Comparison of ENCODE assay signal across 4 worm cellular contexts in the genomic region with DNA sequence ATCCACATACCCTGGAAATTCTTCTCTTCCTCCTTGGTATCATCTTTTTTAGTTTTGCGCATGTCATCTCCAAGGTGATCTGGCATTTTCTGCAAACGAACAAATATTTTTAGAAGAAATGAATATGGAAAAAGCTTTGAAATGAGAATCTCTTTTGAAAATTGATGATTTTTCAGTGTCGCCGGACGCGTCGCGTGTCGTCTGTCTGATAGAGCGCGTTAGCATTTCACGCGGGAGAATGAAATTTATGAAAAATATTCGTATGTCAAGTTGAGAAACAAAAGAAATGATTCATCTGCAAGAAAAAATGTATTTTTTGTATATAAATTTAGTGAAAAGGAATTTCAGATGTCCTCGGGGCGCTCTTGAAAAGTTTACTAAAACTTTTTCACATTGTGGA.
A peak's percentile ranks its signal among the peaks of the same experiment; 100 is the strongest.
TF ChIP-seq lines count a peak whose summit lies in the region.

Gene rpt-1 (minus strand): TSS at position 89 of the 400 bp plus-strand sequence.

TF ChIP-seq in whole organism, L2 larva, 48 proteins besides CTCF, POLR2A, EP300 and RAD21 (continues in another document):
- TF ChIP-seq blmp-1 (tag; optimal IDR thresholded peaks at IDR 0.05; lab: Kevin White, UChicago; ENCODE audit: insufficient read depth) (no peak), ceh-82 (tag; optimal IDR thresholded peaks at IDR 0.05; lab: Kevin White, UChicago) (no peak), fos-1 (tag; optimal IDR thresholded peaks at IDR 0.05; lab: Kevin White, UChicago) (peak; percentile 37), nhr-25 (tag; optimal IDR thresholded peaks at IDR 0.05; lab: Kevin White, UChicago) (peak; percentile 56), F13H6.1 (tag; optimal IDR thresholded peaks at IDR 0.05; lab: Kevin White, UChicago) (peak; percentile 26), ztf-4 (tag; optimal IDR thresholded peaks at IDR 0.05; lab: Kevin White, UChicago) (peak; percentile 10), dmd-4 (tag; optimal IDR thresholded peaks at IDR 0.05; lab: Kevin White, UChicago) (no peak), lin-13 (GFP tag; optimal IDR thresholded peaks at IDR 0.05; lab: Kevin White, UChicago) (peak; percentile 54), elt-3 (tag; optimal IDR thresholded peaks at IDR 0.05; lab: Kevin White, UChicago) (no peak), nhr-6 (tag; optimal IDR thresholded peaks at IDR 0.05; lab: Kevin White, UChicago) (no peak), peb-1 (tag; optimal IDR thresholded peaks at IDR 0.05; lab: Kevin White, UChicago) (no peak), mbf-1 (tag; optimal IDR thresholded peaks at IDR 0.05; lab: Kevin White, UChicago) (no peak), sma-9 (GFP tag; optimal IDR thresholded peaks at IDR 0.05; lab: Kevin White, UChicago) (peak; percentile 65), sma-9 (tag; optimal IDR thresholded peaks at IDR 0.05; lab: Kevin White, UChicago) (no peak), R02D3.7 (tag; optimal IDR thresholded peaks at IDR 0.05; lab: Kevin White, UChicago) (no peak), alr-1 (tag; optimal IDR thresholded peaks at IDR 0.05; lab: Kevin White, UChicago) (no peak), lsy-2 (tag; optimal IDR thresholded peaks at IDR 0.05; lab: Kevin White, UChicago) (peak; percentile 35 to 77), ztf-1 (GFP tag; conservative IDR thresholded peaks at IDR 0.05; lab: Robert Waterston, UW) (no peak), crh-2 (tag; optimal IDR thresholded peaks at IDR 0.05; lab: Kevin White, UChicago) (peak; percentile 50), ztf-11 (tag; optimal IDR thresholded peaks at IDR 0.05; lab: Kevin White, UChicago) (no peak), zag-1 (tag; optimal IDR thresholded peaks at IDR 0.05; lab: Kevin White, UChicago) (no peak), nhr-12 (tag; optimal IDR thresholded peaks at IDR 0.05; lab: Kevin White, UChicago) (no peak)

TF ChIP-seq in whole organism, L4 larva, 104 proteins besides CTCF, POLR2A, EP300 and RAD21 (continues in another document):
- TF ChIP-seq F49E8.2 (tag; optimal IDR thresholded peaks at IDR 0.05; lab: Kevin White, UChicago; ENCODE audit: borderline replicate concordance) (no peak), lin-39 (tag; optimal IDR thresholded peaks at IDR 0.05; lab: Kevin White, UChicago) (no peak), aha-1 (tag; lab: Kevin White, UChicago) (peak; percentile 90), lin-13 (GFP tag; optimal IDR thresholded peaks at IDR 0.05; lab: Kevin White, UChicago) (peak; percentile 57), lin-38 (GFP tag; IDR thresholded peaks at IDR 0.05; lab: Robert Waterston, UW) (peak; percentile 89), nhr-102 (tag; optimal IDR thresholded peaks at IDR 0.05; lab: Kevin White, UChicago) (peak; percentile 18), tra-1 (GFP tag; IDR thresholded peaks at IDR 0.05; lab: Robert Waterston, UW) (no peak), nhr-28 (tag; optimal IDR thresholded peaks at IDR 0.05; lab: Kevin White, UChicago) (peak; percentile 14), nhr-6 (tag; optimal IDR thresholded peaks at IDR 0.05; lab: Kevin White, UChicago) (peak; percentile 99), rbr-2 (tag; optimal IDR thresholded peaks at IDR 0.05; lab: Kevin White, UChicago) (peak; percentile 39), snpc-4 (tag; optimal IDR thresholded peaks at IDR 0.05; lab: Kevin White, UChicago) (peak; percentile 60), hif-1 (tag; optimal IDR thresholded peaks at IDR 0.05; lab: Kevin White, UChicago) (peak in 1 of 2 experiments; percentile 20), lim-7 (GFP tag; IDR thresholded peaks at IDR 0.05; lab: Robert Waterston, UW) (no peak), snpc-1.2 (GFP tag; IDR thresholded peaks at IDR 0.05; lab: Robert Waterston, UW) (no peak), ceh-20 (GFP tag; IDR thresholded peaks at IDR 0.05; lab: Robert Waterston, UW) (no peak), dpl-1 (GFP tag; optimal IDR thresholded peaks at IDR 0.05; lab: Kevin White, UChicago) (peak; percentile 90), hmg-1.1 (GFP tag; IDR thresholded peaks at IDR 0.05; lab: Robert Waterston, UW) (peak; percentile 44; the same call in 1 of the 2 replicates), unc-130 (GFP tag; optimal IDR thresholded peaks at IDR 0.05; lab: Kevin White, UChicago) (peak; percentile 5), mxl-3 (GFP tag; optimal IDR thresholded peaks at IDR 0.05; lab: Kevin White, UChicago) (no peak), mxl-2 (GFP tag; conservative IDR thresholded peaks at IDR 0.05; lab: Robert Waterston, UW) (no peak), lin-29 (GFP tag; IDR thresholded peaks at IDR 0.05; lab: Robert Waterston, UW) (no peak), mep-1 (tag; optimal IDR thresholded peaks at IDR 0.05; lab: Kevin White, UChicago) (peak; percentile 40), T20F7.1 (GFP tag; optimal IDR thresholded peaks at IDR 0.05; lab: Kevin White, UChicago) (peak; percentile 3)

TF ChIP-seq in whole organism, late embryonic, 69 proteins besides CTCF, POLR2A, EP300 and RAD21:
- TF ChIP-seq ceh-34 (tag; optimal IDR thresholded peaks at IDR 0.05; lab: Kevin White, UChicago) (peak; percentile 41), elt-2 (tag; optimal IDR thresholded peaks at IDR 0.05; lab: Kevin White, UChicago) (peak; percentile 41), mec-3 (tag; optimal IDR thresholded peaks at IDR 0.05; lab: Kevin White, UChicago; ENCODE audit: borderline replicate concordance) (no peak), ceh-31 (tag; optimal IDR thresholded peaks at IDR 0.05; lab: Kevin White, UChicago) (peak; percentile 42), ama-1 (optimal IDR thresholded peaks at IDR 0.05; lab: Kevin White, UChicago) (peak; percentile 18), nfya-1 (tag; optimal IDR thresholded peaks at IDR 0.05; lab: Kevin White, UChicago) (peak; percentile 48), sdc-2 (tag; optimal IDR thresholded peaks at IDR 0.05; lab: Kevin White, UChicago) (no peak), pqm-1 (tag; optimal IDR thresholded peaks at IDR 0.05; lab: Kevin White, UChicago) (no peak)

TF ChIP-seq in whole organism, mixed stage, embryonic, 35 proteins besides CTCF, POLR2A, EP300 and RAD21:
- TF ChIP-seq ham-2 (GFP tag; optimal IDR thresholded peaks at IDR 0.05; lab: Kevin White, UChicago): no peak
- TF ChIP-seq lin-13 (tag; optimal IDR thresholded peaks at IDR 0.05; lab: Kevin White, UChicago): peak; percentile 70
- no peak for TF ChIP-seq zip-8 (tag; optimal IDR thresholded peaks at IDR 0.05; lab: Kevin White, UChicago)
- no peak for TF ChIP-seq nhr-28 (tag; optimal IDR thresholded peaks at IDR 0.05; lab: Kevin White, UChicago)
- no peak for TF ChIP-seq cnd-1 (tag; optimal IDR thresholded peaks at IDR 0.05; lab: Kevin White, UChicago)
- peak; percentile 17 for TF ChIP-seq unc-62 (GFP tag; optimal IDR thresholded peaks at IDR 0.05; lab: Kevin White, UChicago)
- TF ChIP-seq lin-32 (GFP tag; optimal IDR thresholded peaks at IDR 0.05; lab: Kevin White, UChicago): no peak
- TF ChIP-seq sptf-1 (tag; optimal IDR thresholded peaks at IDR 0.05; lab: Kevin White, UChicago): peak; percentile 35
- peak; percentile 33 for TF ChIP-seq pha-4 (tag; optimal IDR thresholded peaks at IDR 0.05; lab: Kevin White, UChicago)
- TF ChIP-seq nhr-76 (tag; optimal IDR thresholded peaks at IDR 0.05; lab: Kevin White, UChicago): no peak
- no peak for TF ChIP-seq mls-2 (tag; optimal IDR thresholded peaks at IDR 0.05; lab: Kevin White, UChicago)
- TF ChIP-seq tbx-8 (GFP tag; optimal IDR thresholded peaks at IDR 0.05; lab: Kevin White, UChicago): no peak
- TF ChIP-seq unc-39 (tag; optimal IDR thresholded peaks at IDR 0.05; lab: Kevin White, UChicago): no peak
- TF ChIP-seq nhr-12 (tag; optimal IDR thresholded peaks at IDR 0.05; lab: Kevin White, UChicago): no peak
- no peak for TF ChIP-seq elt-1 (tag; optimal IDR thresholded peaks at IDR 0.05; lab: Kevin White, UChicago; ENCODE audit: borderline replicate concordance, insufficient read depth)
- TF ChIP-seq drap-1 (GFP tag; optimal IDR thresholded peaks at IDR 0.05; lab: Kevin White, UChicago): no peak
- TF ChIP-seq lsy-2 (tag; optimal IDR thresholded peaks at IDR 0.05; lab: Kevin White, UChicago): peak; percentile 50
- peak; percentile 68 for TF ChIP-seq nhr-237 (tag; optimal IDR thresholded peaks at IDR 0.05; lab: Kevin White, UChicago)
- TF ChIP-seq ces-1 (GFP tag; optimal IDR thresholded peaks at IDR 0.05; lab: Kevin White, UChicago): peak; percentile 52
- peak; percentile 0 for TF ChIP-seq ceh-83 (GFP tag; optimal IDR thresholded peaks at IDR 0.05; lab: Kevin White, UChicago)
- no peak for TF ChIP-seq mab-5 (tag; optimal IDR thresholded peaks at IDR 0.05; lab: Kevin White, UChicago)
- peak; percentile 69 for TF ChIP-seq mep-1 (tag; optimal IDR thresholded peaks at IDR 0.05; lab: Kevin White, UChicago)
- TF ChIP-seq hlh-1 (tag; optimal IDR thresholded peaks at IDR 0.05; lab: Kevin White, UChicago): peak; percentile 44
- TF ChIP-seq snpc-4 (tag; optimal IDR thresholded peaks at IDR 0.05; lab: Kevin White, UChicago): no peak
- no peak for TF ChIP-seq ceh-43 (GFP tag; optimal IDR thresholded peaks at IDR 0.05; lab: Kevin White, UChicago)
- TF ChIP-seq bed-3 (GFP tag; optimal IDR thresholded peaks at IDR 0.05; lab: Kevin White, UChicago): no peak
- TF ChIP-seq M03D4.4 (tag; optimal IDR thresholded peaks at IDR 0.05; lab: Kevin White, UChicago): no peak
